Worm (Caenorhabditis elegans): ENCODE data around the gene Y81B9A.1.

Gene Y81B9A.1

ce11 chrX:9172733-9173132 is 19.5 kb upstream of the Y81B9A.1 start:
- TF ChIP-seq dmd-4 (tag; optimal IDR thresholded peaks at IDR 0.05; ENCODE audit: borderline replicate concordance) (no peak), nhr-11 (tag; optimal IDR thresholded peaks at IDR 0.05) (no peak), Y22D7AL.16 (tag; optimal IDR thresholded peaks at IDR 0.05) (no peak), ahr-1 (tag; optimal IDR thresholded peaks at IDR 0.05) (no peak), che-1 (tag; optimal IDR thresholded peaks at IDR 0.05) (no peak), pat-9 (tag; optimal IDR thresholded peaks at IDR 0.05) (no peak), ets-4 (tag; optimal IDR thresholded peaks at IDR 0.05) (no peak), mec-3 (tag; optimal IDR thresholded peaks at IDR 0.05; ENCODE audit: borderline replicate concordance) (no peak), pha-4 (tag; optimal IDR thresholded peaks at IDR 0.05) (no peak), unc-86 (tag; optimal IDR thresholded peaks at IDR 0.05) (no peak), K09A11.1 (tag; optimal IDR thresholded peaks at IDR 0.05; ENCODE audit: insufficient read depth) (no peak), ceh-34 (tag; optimal IDR thresholded peaks at IDR 0.05) (no peak), pag-3 (tag; optimal IDR thresholded peaks at IDR 0.05; ENCODE audit: borderline replicate concordance) (no peak), gmeb-2 (tag; optimal IDR thresholded peaks at IDR 0.05) (no peak), odd-2 (tag; optimal IDR thresholded peaks at IDR 0.05) (no peak), elt-4 (tag; optimal IDR thresholded peaks at IDR 0.05) (no peak), pqm-1 (tag; optimal IDR thresholded peaks at IDR 0.05) (no peak)

- TF ChIP-seq ceh-19 (GFP tag; optimal IDR thresholded peaks at IDR 0.05), result no peak
- TF ChIP-seq ttx-3 (tag; optimal IDR thresholded peaks at IDR 0.05), result no peak
- no peak for TF ChIP-seq ceh-14 (tag; optimal IDR thresholded peaks at IDR 0.05)
- TF ChIP-seq dmd-4 (tag; optimal IDR thresholded peaks at IDR 0.05; ENCODE audit: borderline replicate concordance), result no peak
- TF ChIP-seq K02D7.2 (tag; optimal IDR thresholded peaks at IDR 0.05), result no peak
- TF ChIP-seq lin-11 (tag; optimal IDR thresholded peaks at IDR 0.05), result no peak
Measured at ce11 chrX:9174409-9174808, 17.8 kb upstream of the Y81B9A.1 start, which contains the start of gene B0563.8. Gene B0563.8 (minus strand): TSS chrX:9174509.

DNA sequence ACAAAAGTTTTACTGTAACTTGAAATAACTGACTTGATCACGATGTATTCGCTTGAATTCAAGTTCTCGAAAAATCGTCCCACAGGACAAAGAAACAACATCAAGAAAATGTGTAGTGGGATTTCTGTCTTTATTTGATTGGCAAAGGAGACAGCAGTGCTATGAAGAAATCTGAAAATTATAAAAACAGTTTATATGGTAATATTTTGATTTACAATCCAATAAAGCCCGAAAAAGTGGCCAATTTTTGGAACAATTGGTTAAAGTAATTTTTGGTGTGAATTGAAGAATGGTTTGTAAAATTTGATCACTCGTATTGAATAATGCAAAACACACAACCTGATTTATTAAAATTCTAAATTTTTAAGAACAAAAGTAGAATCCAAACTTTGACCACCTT is 11.4 kb upstream of the Y81B9A.1 start, which contains the start of gene Y81B9A.4:
TSS of gene Y81B9A.4 (minus strand) at position 101 of the 400 bp plus-strand sequence.
- TF ChIP-seq rnt-1 (tag; optimal IDR thresholded peaks at IDR 0.05) (no peak), sdc-2 (tag; optimal IDR thresholded peaks at IDR 0.05) (no peak), pat-9 (tag; optimal IDR thresholded peaks at IDR 0.05) (no peak)

- TF ChIP-seq pag-3 (tag; optimal IDR thresholded peaks at IDR 0.05; ENCODE audit: borderline replicate concordance), result no peak
- no peak for TF ChIP-seq K09A11.1 (tag; optimal IDR thresholded peaks at IDR 0.05; ENCODE audit: insufficient read depth)
- TF ChIP-seq K02D7.2 (tag; optimal IDR thresholded peaks at IDR 0.05), result no peak
- TF ChIP-seq nhr-11 (tag; optimal IDR thresholded peaks at IDR 0.05), result no peak
- no peak for TF ChIP-seq pat-9 (tag; optimal IDR thresholded peaks at IDR 0.05)
- TF ChIP-seq sox-2 (GFP tag; IDR thresholded peaks at IDR 0.05), result no peak
- no peak for TF ChIP-seq T23F11.4 (GFP tag; optimal IDR thresholded peaks at IDR 0.05)
- TF ChIP-seq unc-3 (GFP tag; conservative IDR thresholded peaks at IDR 0.05), result no peak
- no peak for TF ChIP-seq unc-3 (tag; optimal IDR thresholded peaks at IDR 0.05)
- TF ChIP-seq dve-1 (tag; optimal IDR thresholded peaks at IDR 0.05), result no peak
- no peak for TF ChIP-seq ceh-9 (tag; optimal IDR thresholded peaks at IDR 0.05)
- no peak for TF ChIP-seq syd-9 (tag; optimal IDR thresholded peaks at IDR 0.05)
- no peak for TF ChIP-seq dmd-4 (tag; optimal IDR thresholded peaks at IDR 0.05; ENCODE audit: borderline replicate concordance)
- no peak for TF ChIP-seq C08G9.2 (tag; optimal IDR thresholded peaks at IDR 0.05)
- TF ChIP-seq nfya-1 (tag; optimal IDR thresholded peaks at IDR 0.05), result no peak
Measured at ce11 chrX:9182140-9182539, 10.1 kb upstream of the Y81B9A.1 start, which contains the start of gene Y81B9A.3. Gene Y81B9A.3 (plus strand): TSS chrX:9182440.

DNA sequence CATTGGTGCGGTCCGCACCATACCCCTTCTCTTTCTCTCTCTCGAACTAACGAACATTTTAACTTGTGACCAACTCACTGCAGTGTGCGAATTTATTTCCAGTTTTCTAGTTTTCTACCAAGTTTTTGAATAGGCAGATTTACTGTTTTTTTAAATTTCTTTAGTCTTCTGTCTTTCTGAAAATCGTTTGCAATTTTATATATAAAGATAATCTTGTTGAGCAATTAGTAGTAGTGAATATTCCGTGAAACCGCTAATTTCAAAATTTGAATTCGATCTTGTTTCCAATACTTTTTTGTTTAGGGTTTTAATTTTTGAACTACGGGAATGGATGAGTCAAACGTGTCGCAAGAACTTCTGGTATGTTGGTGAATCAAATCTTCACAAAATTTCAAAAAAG is 8.4 kb upstream of the Y81B9A.1 start, which contains the start of gene Y81B9A.2:
TSS of gene Y81B9A.2 (plus strand) at position 301 of the 400 bp plus-strand sequence.
- no peak for TF ChIP-seq hlh-15 (tag; optimal IDR thresholded peaks at IDR 0.05)
- no peak for TF ChIP-seq pax-1 (tag; optimal IDR thresholded peaks at IDR 0.05)
- TF ChIP-seq ceh-48 (tag; optimal IDR thresholded peaks at IDR 0.05), result no peak
- TF ChIP-seq syd-9 (tag; optimal IDR thresholded peaks at IDR 0.05), result no peak
- TF ChIP-seq pha-4 (tag; optimal IDR thresholded peaks at IDR 0.05), result no peak
- no peak for TF ChIP-seq ceh-34 (tag; optimal IDR thresholded peaks at IDR 0.05)
- no peak for TF ChIP-seq odd-2 (tag; optimal IDR thresholded peaks at IDR 0.05)
- no peak for TF ChIP-seq zip-5 (tag; optimal IDR thresholded peaks at IDR 0.05)
- TF ChIP-seq unc-3 (GFP tag; conservative IDR thresholded peaks at IDR 0.05), result no peak
- TF ChIP-seq unc-3 (tag; optimal IDR thresholded peaks at IDR 0.05), result no peak
- TF ChIP-seq ceh-2 (tag; optimal IDR thresholded peaks at IDR 0.05), result no peak
- no peak for TF ChIP-seq ama-1 (optimal IDR thresholded peaks at IDR 0.05)
- TF ChIP-seq ztf-16 (tag; optimal IDR thresholded peaks at IDR 0.05), result no peak
- TF ChIP-seq gmeb-2 (tag; optimal IDR thresholded peaks at IDR 0.05), result no peak
- no peak for TF ChIP-seq madf-2 (tag; optimal IDR thresholded peaks at IDR 0.05)
- no peak for TF ChIP-seq che-1 (tag; optimal IDR thresholded peaks at IDR 0.05)
- no peak for TF ChIP-seq ceh-24 (tag; optimal IDR thresholded peaks at IDR 0.05)
- TF ChIP-seq F13H6.1 (tag; optimal IDR thresholded peaks at IDR 0.05), result no peak
